Fruit fly (Drosophila melanogaster) whole organism, embryonic: ENCODE measurements around the gene wda.

Experiments
- Atf-2 ChIP-seq: fragments of 200-800 bp; sonication (Bioruptor generic); optimal IDR thresholded peaks from 2 replicates; lab custom pipeline; 2016; ENCODE audit warnings: missing biosample characterization, missing genetic modification characterization
- CG10321 ChIP-seq: fragments of 200-800 bp; sonication (Bioruptor generic); IDR thresholded peaks from 2 replicates; pipeline ENCODE4 v1.3.6; 2022; ENCODE audit warnings: missing biosample characterization, missing genetic modification characterization
- CG10959 ChIP-seq: fragments of 200-800 bp; sonication (Bioruptor generic); IDR thresholded peaks from 2 replicates; pipeline ENCODE4 v1.3.6; 2022; ENCODE audit warnings: missing biosample characterization, missing genetic modification characterization
- CG11398 ChIP-seq: fragments of 200-800 bp; sonication (Bioruptor generic); optimal IDR thresholded peaks from 2 replicates; lab custom pipeline; 2016; ENCODE audit warnings: missing biosample characterization, missing genetic modification characterization
- CG11695 ChIP-seq: fragments of 200-800 bp; sonication (Bioruptor generic); IDR thresholded peaks from 3 replicates; pipeline ENCODE4 v1.3.6; 2022; ENCODE audit warnings: missing biosample characterization, missing genetic modification characterization
- CG12236 ChIP-seq: fragments of 200-800 bp; sonication (Bioruptor generic); optimal IDR thresholded peaks from 2 replicates; lab custom pipeline; 2016; ENCODE audit warnings: missing biosample characterization, missing genetic modification characterization
- CG12769 ChIP-seq: fragments of 200-800 bp; sonication (Bioruptor generic); optimal IDR thresholded peaks from 2 replicates; lab custom pipeline; 2019; ENCODE audit warnings: missing biosample characterization, mild to moderate bottlenecking, missing genetic modification characterization, moderate library complexity
- CG15269 ChIP-seq: fragments of 200-800 bp; sonication (Bioruptor generic); optimal IDR thresholded peaks from 2 replicates; lab custom pipeline; 2018; ENCODE audit warnings: missing biosample characterization, mild to moderate bottlenecking, missing genetic modification characterization, moderate library complexity
- CG17802 ChIP-seq: fragments of 200-800 bp; sonication (Bioruptor generic); optimal IDR thresholded peaks from 2 replicates; lab custom pipeline; 2018; ENCODE audit warnings: missing biosample characterization, mild to moderate bottlenecking, missing genetic modification characterization, moderate library complexity
- CG2199 ChIP-seq: fragments of 200-800 bp; sonication (Bioruptor generic); IDR thresholded peaks from 3 replicates; pipeline ENCODE4 v1.3.6; 2022; ENCODE audit warnings: missing biosample characterization, missing genetic modification characterization
- CG42726 ChIP-seq: fragments of 200-800 bp; sonication (Bioruptor generic); IDR thresholded peaks from 2 replicates; pipeline ENCODE4 v1.3.6; 2022; ENCODE audit warnings: missing biosample characterization, missing genetic modification characterization; ENCODE audit not compliant: partially characterized antibody
- CG43689 ChIP-seq: fragments of 200-800 bp; sonication (Bioruptor generic); IDR thresholded peaks from 2 replicates; pipeline ENCODE4 v1.3.6; 2022; ENCODE audit warnings: missing biosample characterization, missing genetic modification characterization
- CG4707 ChIP-seq: fragments of 200-800 bp; sonication (Bioruptor generic); optimal IDR thresholded peaks from 2 replicates; lab custom pipeline; 2018; ENCODE audit warnings: missing biosample characterization, mild to moderate bottlenecking, missing genetic modification characterization, moderate library complexity
- CG6654 ChIP-seq: fragments of 200-800 bp; sonication (Bioruptor generic); optimal IDR thresholded peaks from 2 replicates; lab custom pipeline; 2017; ENCODE audit warnings: missing biosample characterization, mild to moderate bottlenecking, missing genetic modification characterization
- CG6683 ChIP-seq: fragments of 200-800 bp; sonication (Bioruptor generic); optimal IDR thresholded peaks from 2 replicates; lab custom pipeline; 2017; ENCODE audit warnings: missing biosample characterization, mild to moderate bottlenecking, missing genetic modification characterization, missing genetic modification reagents
- CG7963 ChIP-seq: fragments of 200-800 bp; sonication (Bioruptor generic); IDR thresholded peaks from 3 replicates; pipeline ENCODE4 v1.3.6; 2022; ENCODE audit warnings: missing biosample characterization, missing genetic modification characterization; ENCODE audit not compliant: partially characterized antibody
- CG8290 ChIP-seq, 3 experiments: fragments of 200-800 bp; sonication (Bioruptor generic); optimal IDR thresholded peaks; 2 replicates each; lab custom pipeline; 2016 to 2019; ENCODE audit warnings: missing biosample characterization in 3 of 3, missing genetic modification characterization in 3 of 3, mild to moderate bottlenecking in 2 of 3, moderate library complexity in 1 of 3
- CHES-1-like ChIP-seq: fragments of 200-800 bp; sonication (Bioruptor generic); optimal IDR thresholded peaks from 2 replicates; lab custom pipeline; 2016; ENCODE audit warnings: missing biosample characterization, missing genetic modification characterization
- CkIIα-i1 ChIP-seq: fragments of 200-800 bp; sonication (Bioruptor generic); IDR thresholded peaks from 2 replicates; pipeline ENCODE4 v1.3.6; 2022; ENCODE audit warnings: missing biosample characterization, missing genetic modification characterization
- Dek ChIP-seq: fragments of 200-800 bp; sonication (Bioruptor generic); optimal IDR thresholded peaks from 3 replicates; lab custom pipeline; 2019; ENCODE audit warnings: missing biosample characterization, mild to moderate bottlenecking, missing genetic modification characterization, moderate library complexity
- Dip2 ChIP-seq: fragments of 200-800 bp; sonication (Bioruptor generic); IDR thresholded peaks from 2 replicates; pipeline ENCODE4 v1.3.6; 2022; ENCODE audit warnings: missing biosample characterization, missing genetic modification characterization
- Dll ChIP-seq: fragments of 200-800 bp; sonication (Bioruptor generic); IDR thresholded peaks from 4 replicates; pipeline ENCODE4 v1.3.6; 2022; ENCODE audit warnings: missing biosample characterization, missing genetic modification characterization; ENCODE audit not compliant: partially characterized antibody
- Gug ChIP-seq: fragments of 200-800 bp; sonication (Bioruptor generic); IDR thresholded peaks from 4 replicates; pipeline ENCODE4 v1.3.6; 2022; ENCODE audit warnings: missing biosample characterization, missing genetic modification characterization
- H2.0 ChIP-seq: fragments of 200-800 bp; sonication (Bioruptor generic); IDR thresholded peaks from 2 replicates; pipeline ENCODE4 v1.3.6; 2022; ENCODE audit warnings: missing biosample characterization, missing genetic modification characterization
- Meics ChIP-seq: fragments of 200-800 bp; sonication (Bioruptor generic); optimal IDR thresholded peaks from 2 replicates; lab custom pipeline; 2017; ENCODE audit warnings: missing biosample characterization, mild to moderate bottlenecking, missing genetic modification characterization
- Mrtf ChIP-seq: fragments of 200-800 bp; sonication (Bioruptor generic); IDR thresholded peaks from 3 replicates; pipeline ENCODE4 v1.3.6; 2022; ENCODE audit warnings: missing biosample characterization, missing genetic modification characterization
- PHDP ChIP-seq: fragments of 200-800 bp; sonication (Bioruptor generic); optimal IDR thresholded peaks from 3 replicates; lab custom pipeline; 2018; ENCODE audit warnings: missing biosample characterization, mild to moderate bottlenecking, missing genetic modification characterization, moderate library complexity
- Spps ChIP-seq: fragments of 200-800 bp; sonication (Bioruptor generic); optimal IDR thresholded peaks from 2 replicates; lab custom pipeline; 2018; ENCODE audit warnings: missing biosample characterization, mild to moderate bottlenecking, missing genetic modification characterization
- abd-A ChIP-seq: fragments of 200-800 bp; sonication (Bioruptor generic); optimal IDR thresholded peaks from 3 replicates; lab custom pipeline; 2019; ENCODE audit warnings: missing biosample characterization, mild to moderate bottlenecking, missing genetic modification characterization, moderate library complexity
- esg ChIP-seq: fragments of 200-800 bp; sonication (Bioruptor generic); conservative IDR thresholded peaks from 2 replicates; pipeline ENCODE4 v1.3.6; 2022; ENCODE audit warnings: missing biosample characterization, missing genetic modification characterization
- fd96Cb ChIP-seq: fragments of 200-800 bp; sonication (Bioruptor generic); optimal IDR thresholded peaks from 2 replicates; lab custom pipeline; 2018; ENCODE audit warnings: missing biosample characterization, mild to moderate bottlenecking, missing genetic modification characterization, moderate library complexity
- fru ChIP-seq: fragments of >200 bp; optimal IDR thresholded peaks from 2 replicates; lab custom pipeline; 2017
- gfzf ChIP-seq: fragments of 200-800 bp; sonication (Bioruptor generic); optimal IDR thresholded peaks from 2 replicates; lab custom pipeline; 2016; ENCODE audit warnings: missing biosample characterization, mild to moderate bottlenecking, missing genetic modification characterization, moderate library complexity
- hb ChIP-seq: fragments of 200-800 bp; sonication (Bioruptor generic); IDR thresholded peaks from 3 replicates; pipeline ENCODE4 v1.3.6; 2022; ENCODE audit warnings: missing biosample characterization, missing genetic modification characterization; ENCODE audit not compliant: partially characterized antibody
- jumu ChIP-seq: fragments of 200-800 bp; sonication (Bioruptor generic); optimal IDR thresholded peaks from 3 replicates; lab custom pipeline; 2016; ENCODE audit warnings: missing biosample characterization, missing genetic modification characterization
- kni ChIP-seq: fragments of 200-800 bp; sonication (Bioruptor generic); optimal IDR thresholded peaks from 3 replicates; lab custom pipeline; 2017; ENCODE audit warnings: mild to moderate bottlenecking, missing biosample characterization, missing genetic modification reagents, missing genetic modification characterization
- lab ChIP-seq: fragments of 200-800 bp; sonication (Bioruptor generic); optimal IDR thresholded peaks from 3 replicates; lab custom pipeline; 2017; ENCODE audit warnings: missing biosample characterization, missing genetic modification characterization, mild to moderate bottlenecking, moderate library complexity, missing genetic modification reagents
- pb ChIP-seq: fragments of 200-800 bp; sonication (Bioruptor generic); optimal IDR thresholded peaks from 3 replicates; lab custom pipeline; 2016; ENCODE audit warnings: missing biosample characterization, missing genetic modification characterization
- peb ChIP-seq: fragments of 200-800 bp; sonication (Bioruptor generic); IDR thresholded peaks from 2 replicates; pipeline ENCODE4 v1.3.6; 2022; ENCODE audit warnings: missing biosample characterization, missing genetic modification characterization
- pita ChIP-seq: fragments of 200-800 bp; sonication (Bioruptor generic); optimal IDR thresholded peaks from 2 replicates; lab custom pipeline; 2017; ENCODE audit warnings: missing biosample characterization, mild to moderate bottlenecking, missing genetic modification characterization
- pzg ChIP-seq: fragments of 200-800 bp; sonication (Bioruptor generic); optimal IDR thresholded peaks from 3 replicates; lab custom pipeline; 2018; ENCODE audit warnings: missing biosample characterization, mild to moderate bottlenecking, missing genetic modification characterization, moderate library complexity
- run ChIP-seq: fragments of 200-800 bp; sonication (Bioruptor generic); optimal IDR thresholded peaks from 3 replicates; lab custom pipeline; 2018; ENCODE audit warnings: missing biosample characterization, mild to moderate bottlenecking, missing genetic modification characterization
- sc ChIP-seq, 3 experiments: fragments of >200 bp in 2 of 3; fragments of 200-800 bp in 1 of 3; sonication (Bioruptor generic) in 1 of 3; optimal IDR thresholded peaks; 2 replicates in 2 of 3; 3 replicates in 1 of 3; lab custom pipeline; 2017; ENCODE audit warnings: mild to moderate bottlenecking in 1 of 3, missing biosample characterization in 1 of 3, missing genetic modification characterization in 1 of 3, missing genetic modification reagents in 1 of 3
- sima ChIP-seq: fragments of 200-800 bp; sonication (Bioruptor generic); optimal IDR thresholded peaks from 2 replicates; lab custom pipeline; 2016; ENCODE audit warnings: missing biosample characterization, missing genetic modification characterization
- stc ChIP-seq: fragments of 200-800 bp; sonication (Bioruptor generic); IDR thresholded peaks from 2 replicates; pipeline ENCODE4 v1.3.6; 2022; ENCODE audit warnings: missing biosample characterization, missing genetic modification characterization
- tgo ChIP-seq: fragments of 200-800 bp; sonication (Bioruptor generic); IDR thresholded peaks from 3 replicates; pipeline ENCODE4 v1.3.6; 2022; ENCODE audit warnings: missing biosample characterization, missing genetic modification characterization
- unc-4 ChIP-seq: fragments of 200-800 bp; sonication (Bioruptor generic); IDR thresholded peaks from 2 replicates; pipeline ENCODE4 v1.3.6; 2022; ENCODE audit warnings: missing biosample characterization, missing genetic modification characterization; ENCODE audit not compliant: partially characterized antibody
- vvl ChIP-seq: fragments of 200-800 bp; sonication (Bioruptor generic); IDR thresholded peaks from 2 replicates; pipeline ENCODE4 v1.3.6; 2022; ENCODE audit warnings: missing biosample characterization, missing genetic modification characterization
- zen2 ChIP-seq: fragments of 200-800 bp; sonication (Bioruptor generic); IDR thresholded peaks from 3 replicates; pipeline ENCODE4 v1.3.6; 2022; ENCODE audit warnings: missing biosample characterization, missing genetic modification characterization; ENCODE audit not compliant: partially characterized antibody

The wda gene

DNA sequence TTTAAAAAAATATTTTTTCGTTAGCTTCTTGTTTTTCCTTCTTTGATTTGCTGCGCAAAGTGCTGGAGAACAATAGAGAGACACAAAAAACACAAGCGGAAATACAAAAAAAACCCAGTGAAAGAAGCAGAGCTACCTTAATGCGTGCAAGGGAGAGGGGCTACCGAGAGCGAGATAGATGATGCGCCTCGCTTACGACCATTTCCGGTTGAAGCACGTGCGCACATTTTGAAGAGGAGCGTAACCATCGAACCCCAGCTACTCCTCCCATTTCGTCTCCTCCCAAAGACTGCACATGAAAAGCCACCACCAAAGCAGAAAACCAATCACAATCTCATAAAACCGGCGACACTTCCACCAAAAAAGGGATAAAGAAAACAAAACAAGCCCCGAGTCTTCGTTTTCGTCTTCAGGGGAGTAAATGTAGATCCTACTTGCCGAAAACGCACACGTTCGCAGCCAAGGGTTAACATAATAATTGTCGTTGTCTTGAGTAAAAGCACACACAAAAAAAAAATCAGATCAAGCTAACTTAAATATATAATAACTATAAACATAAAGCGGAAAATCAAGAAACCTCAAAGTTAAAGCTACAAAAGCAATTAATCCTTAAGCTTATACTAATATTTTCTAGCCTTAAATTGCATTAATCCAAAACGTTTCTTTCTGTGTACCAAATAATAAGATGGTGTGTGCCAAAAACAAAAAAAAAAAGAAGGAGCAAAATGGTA, 39.4 kb upstream of the wda start:
- TF ChIP-seq CG4707 (no peak), unc-4 (GFP tag; lab: Robert Waterston, UW) (no peak), CG8290 (GFP tag; optimal IDR thresholded peaks at IDR 0.05; lab: Kevin White, UChicago) (no peak), CG8290 (tag; optimal IDR thresholded peaks at IDR 0.05; lab: Kevin White, UChicago) (no peak), gfzf (GFP tag; lab: Kevin White, UChicago) (no peak), CG7963 (no peak), CHES-1-like (GFP tag; lab: Kevin White, UChicago) (no peak), kni (GFP tag; lab: Kevin White, UChicago) (peak; percentile 71), CG42726 (GFP tag; lab: Robert Waterston, UW) (no peak), Gug (GFP tag; lab: Robert Waterston, UW) (no peak), CG12236 (GFP tag; lab: Kevin White, UChicago) (no peak), abd-A (no peak), Dek (no peak), CG10321 (GFP tag; lab: Robert Waterston, UW) (peak; percentile 43; the same call in 1 of the 2 replicates), Mrtf (GFP tag; lab: Robert Waterston, UW) (no peak), Spps (tag; lab: Kevin White, UChicago) (peak; percentile 23), fru (no peak), zen2 (GFP tag; lab: Robert Waterston, UW) (no peak), lab (peak; percentile 58), sima (GFP tag; lab: Kevin White, UChicago) (no peak), tgo (0 out of 3 replicates have a peak, but pooled peaks have one; percentile 33), pita (no peak), run (tag; lab: Kevin White, UChicago) (no peak), CG12769 (tag; lab: Kevin White, UChicago) (no peak), stc (GFP tag; lab: Robert Waterston, UW) (no peak), vvl (GFP tag; lab: Robert Waterston, UW) (peak; percentile 15; the same call in 1 of the 2 replicates), CG43689 (no peak), peb (no peak), Meics (GFP tag; lab: Kevin White, UChicago) (peak; percentile 24), pzg (GFP tag; lab: Kevin White, UChicago) (no peak), Dip2 (GFP tag; lab: Robert Waterston, UW) (no peak), H2.0 (GFP tag; lab: Robert Waterston, UW) (no peak), CG6654 (GFP tag; lab: Kevin White, UChicago) (no peak), CG11398 (GFP tag; lab: Kevin White, UChicago) (no peak), fd96Cb (peak; percentile 58), CG15269 (tag; lab: Kevin White, UChicago) (no peak), pb (GFP tag; lab: Kevin White, UChicago) (no peak), hb (GFP tag; lab: Robert Waterston, UW) (no peak), Atf-2 (GFP tag; lab: Kevin White, UChicago) (no peak), CG6683 (no peak), CG11695 (GFP tag; lab: Robert Waterston, UW) (0 out of 3 replicates have a peak, but pooled peaks have one; percentile 11), CkIIα-i1 (GFP tag; lab: Robert Waterston, UW) (no peak), CG17802 (tag; lab: Kevin White, UChicago) (no peak), sc (optimal IDR thresholded peaks at IDR 0.05; lab: Kevin White, UChicago) (no peak), sc (GFP tag; optimal IDR thresholded peaks at IDR 0.05; lab: Kevin White, UChicago) (no peak), esg (GFP tag; lab: Robert Waterston, UW) (no peak), CG10959 (no peak), jumu (GFP tag; lab: Kevin White, UChicago) (no peak), PHDP (tag; lab: Kevin White, UChicago) (no peak), Dll (GFP tag; lab: Robert Waterston, UW) (no peak), CG2199 (GFP tag; lab: Robert Waterston, UW) (no peak)
